Worm (Caenorhabditis elegans) whole organism, L3 larva: ENCODE data around the gene R160.14.

ENCODE experiments used
- R02D3.7 ChIP-seq: fragments of 150-350 bp; optimal IDR thresholded peaks from 2 replicates; lab custom pipeline; 2014; ENCODE audit warnings: missing biosample characterization, missing genetic modification characterization
- ZK546.5 ChIP-seq: sonication (generic microtip); optimal IDR thresholded peaks from 2 replicates; lab custom pipeline; 2017; ENCODE audit warnings: missing biosample characterization, missing genetic modification characterization
- aly-2 ChIP-seq: fragments of 150-350 bp; optimal IDR thresholded peaks from 2 replicates; lab custom pipeline; 2014; ENCODE audit warnings: missing biosample characterization, missing genetic modification characterization
- ama-1 ChIP-seq: fragments of 150-350 bp; optimal IDR thresholded peaks from 2 replicates; lab custom pipeline; 2018
- ceh-16 ChIP-seq: sonication (generic microtip); optimal IDR thresholded peaks from 2 replicates; lab custom pipeline; 2017; ENCODE audit warnings: missing biosample characterization, missing genetic modification characterization
- ceh-82 ChIP-seq: fragments of 150-350 bp; optimal IDR thresholded peaks from 2 replicates; lab custom pipeline; 2014; ENCODE audit warnings: missing biosample characterization, missing genetic modification characterization
- ceh-9 ChIP-seq: sonication (generic microtip); optimal IDR thresholded peaks from 2 replicates; lab custom pipeline; 2018; ENCODE audit warnings: missing biosample characterization, missing genetic modification characterization
- daf-12 ChIP-seq: fragments of 150-350 bp; optimal IDR thresholded peaks from 2 replicates; lab custom pipeline; 2014; ENCODE audit warnings: missing biosample characterization, missing genetic modification reagents, missing genetic modification characterization
- egl-27 ChIP-seq: sonication (generic microtip); optimal IDR thresholded peaks from 4 replicates; lab custom pipeline; 2017; ENCODE audit warnings: missing biosample characterization, missing genetic modification reagents, missing genetic modification characterization
- egl-5 ChIP-seq: fragments of 150-350 bp; optimal IDR thresholded peaks from 2 replicates; lab custom pipeline; 2017; ENCODE audit warnings: missing biosample characterization, missing genetic modification reagents, missing genetic modification characterization, inconsistent platforms
- elt-1 ChIP-seq: fragments of 150-350 bp; optimal IDR thresholded peaks from 2 replicates; lab custom pipeline; 2014; ENCODE audit warnings: missing biosample characterization, missing genetic modification characterization
- elt-2 ChIP-seq: sonication (generic microtip); optimal IDR thresholded peaks from 2 replicates; lab custom pipeline; 2016; ENCODE audit warnings: missing genetic modification reagents, mild to moderate bottlenecking, missing genetic modification characterization, missing compliant biosample characterization
- elt-3 ChIP-seq, 3 experiments: fragments of 150-350 bp in 1 of 3; sonication (generic microtip) in 2 of 3; optimal IDR thresholded peaks; 2 replicates in 2 of 3; 4 replicates in 1 of 3; lab custom pipeline; 2014 to 2017; ENCODE audit warnings: missing biosample characterization in 3 of 3, missing genetic modification characterization in 3 of 3
- eor-1 ChIP-seq, 2 experiments: fragments of 150-350 bp; optimal IDR thresholded peaks; 2 replicates each; lab custom pipeline; 2014 to 2018; ENCODE audit warnings: missing biosample characterization in 2 of 2, missing genetic modification characterization in 2 of 2
- fkh-10 ChIP-seq: sonication (generic microtip); optimal IDR thresholded peaks from 2 replicates; lab custom pipeline; 2017; ENCODE audit warnings: missing biosample characterization, missing genetic modification reagents, missing genetic modification characterization
- fkh-2 ChIP-seq: fragments of 150-350 bp; optimal IDR thresholded peaks from 2 replicates; lab custom pipeline; 2014; ENCODE audit warnings: missing biosample characterization, missing genetic modification reagents, missing genetic modification characterization
- fos-1 ChIP-seq: fragments of 150-350 bp; optimal IDR thresholded peaks from 2 replicates; lab custom pipeline; 2014; ENCODE audit warnings: missing biosample characterization, missing genetic modification characterization
- hmg-11 ChIP-seq: sonication (generic microtip); optimal IDR thresholded peaks from 2 replicates; lab custom pipeline; 2016; ENCODE audit warnings: missing genetic modification characterization, missing compliant biosample characterization
- jun-1 ChIP-seq: fragments of 150-350 bp; optimal IDR thresholded peaks from 2 replicates; lab custom pipeline; 2014; ENCODE audit warnings: missing biosample characterization, missing genetic modification reagents, missing genetic modification characterization
- lin-15B ChIP-seq: fragments of 150-350 bp; optimal IDR thresholded peaks from 2 replicates; lab custom pipeline; 2014; ENCODE audit warnings: missing biosample characterization, missing genetic modification characterization
- lin-39 ChIP-seq: fragments of 150-350 bp; optimal IDR thresholded peaks from 2 replicates; lab custom pipeline; 2018; ENCODE audit warnings: missing biosample characterization, missing genetic modification reagents, missing genetic modification characterization
- lsy-12 ChIP-seq: sonication (generic microtip); optimal IDR thresholded peaks from 2 replicates; lab custom pipeline; 2016; ENCODE audit warnings: mild to moderate bottlenecking, missing genetic modification characterization, missing compliant biosample characterization
- mdl-1 ChIP-seq: fragments of 150-350 bp; optimal IDR thresholded peaks from 2 replicates; lab custom pipeline; 2014; ENCODE audit warnings: missing biosample characterization, missing genetic modification characterization
- nfya-1 ChIP-seq: sonication (generic microtip); optimal IDR thresholded peaks from 2 replicates; lab custom pipeline; 2017; ENCODE audit warnings: missing genetic modification characterization, mild to moderate bottlenecking, missing compliant biosample characterization, antibody characterized with exemption, moderate library complexity; ENCODE audit not compliant: insufficient read depth
- nhr-11 ChIP-seq: fragments of 150-350 bp; optimal IDR thresholded peaks from 2 replicates; lab custom pipeline; 2014; ENCODE audit warnings: missing biosample characterization, missing genetic modification characterization
- nhr-12 ChIP-seq: fragments of 150-350 bp; optimal IDR thresholded peaks from 2 replicates; lab custom pipeline; 2014; ENCODE audit warnings: missing biosample characterization, missing genetic modification characterization
- nhr-23 ChIP-seq: fragments of 150-350 bp; optimal IDR thresholded peaks from 2 replicates; lab custom pipeline; 2014; ENCODE audit warnings: missing biosample characterization, missing genetic modification reagents, missing genetic modification characterization
- nhr-237 ChIP-seq: fragments of 150-350 bp; optimal IDR thresholded peaks from 2 replicates; lab custom pipeline; 2014; ENCODE audit warnings: missing biosample characterization, missing genetic modification characterization
- nhr-25 ChIP-seq: sonication (generic microtip); optimal IDR thresholded peaks from 2 replicates; lab custom pipeline; 2017; ENCODE audit warnings: missing biosample characterization, missing genetic modification characterization
- nhr-28 ChIP-seq: fragments of 150-350 bp; optimal IDR thresholded peaks from 2 replicates; lab custom pipeline; 2014; ENCODE audit warnings: missing biosample characterization, missing genetic modification characterization
- nhr-43 ChIP-seq: sonication (generic microtip); optimal IDR thresholded peaks from 2 replicates; lab custom pipeline; 2016; ENCODE audit warnings: mild to moderate bottlenecking, missing genetic modification characterization, missing compliant biosample characterization; ENCODE audit not compliant: poor library complexity, severe bottlenecking
- nhr-76 ChIP-seq: fragments of 150-350 bp; sonication (generic microtip); optimal IDR thresholded peaks from 5 replicates; lab custom pipeline; 2014; ENCODE audit warnings: missing biosample characterization, missing genetic modification characterization
- nhr-77 ChIP-seq: fragments of 150-350 bp; optimal IDR thresholded peaks from 2 replicates; lab custom pipeline; 2014; ENCODE audit warnings: missing biosample characterization, missing genetic modification characterization
- pha-4 ChIP-seq: fragments of 150-350 bp; optimal IDR thresholded peaks from 2 replicates; lab custom pipeline; 2014; ENCODE audit warnings: missing biosample characterization, missing genetic modification reagents, missing genetic modification characterization
- pqm-1 ChIP-seq: fragments of 150-350 bp; optimal IDR thresholded peaks from 2 replicates; lab custom pipeline; 2017; ENCODE audit warnings: missing biosample characterization, missing genetic modification characterization, inconsistent platforms
- sea-2 ChIP-seq: fragments of 150-350 bp; sonication (generic microtip); optimal IDR thresholded peaks from 4 replicates; lab custom pipeline; 2014; ENCODE audit warnings: missing biosample characterization, missing genetic modification reagents, missing genetic modification characterization
- skn-1 ChIP-seq: fragments of 150-350 bp; optimal IDR thresholded peaks from 2 replicates; lab custom pipeline; 2014; ENCODE audit warnings: missing biosample characterization, missing genetic modification characterization
- snpc-4 ChIP-seq: fragments of 150-350 bp; optimal IDR thresholded peaks from 2 replicates; lab custom pipeline; 2014; ENCODE audit warnings: missing biosample characterization, missing genetic modification characterization
- tbx-2 ChIP-seq: sonication (generic microtip); optimal IDR thresholded peaks from 2 replicates; lab custom pipeline; 2016; ENCODE audit warnings: mild to moderate bottlenecking, missing genetic modification characterization, missing compliant biosample characterization
- unc-39 ChIP-seq: sonication (generic microtip); optimal IDR thresholded peaks from 4 replicates; lab custom pipeline; 2017; ENCODE audit warnings: missing biosample characterization, missing genetic modification characterization
- unc-62 ChIP-seq: fragments of 150-350 bp; sonication (generic microtip); optimal IDR thresholded peaks from 4 replicates; lab custom pipeline; 2014; ENCODE audit warnings: missing biosample characterization, missing genetic modification reagents, missing genetic modification characterization
- zag-1 ChIP-seq: fragments of 150-350 bp; optimal IDR thresholded peaks from 2 replicates; lab custom pipeline; 2014; ENCODE audit warnings: missing biosample characterization, missing genetic modification characterization
- ztf-11 ChIP-seq: fragments of 150-350 bp; optimal IDR thresholded peaks from 2 replicates; lab custom pipeline; 2014; ENCODE audit warnings: missing biosample characterization, missing genetic modification characterization
- ztf-4 ChIP-seq: fragments of 150-350 bp; optimal IDR thresholded peaks from 2 replicates; lab custom pipeline; 2014; ENCODE audit warnings: missing biosample characterization, missing genetic modification characterization

R160.14 gene

ce11 chrX:4395073-4395850, 23.4 kb upstream of the R160.14 start (continued):
- TF ChIP-seq mdl-1 (tag; lab: Kevin White, UChicago): no peak
- peak; percentile 66 for TF ChIP-seq tbx-2 (tag; lab: Kevin White, UChicago)
- no peak for TF ChIP-seq aly-2 (tag; lab: Kevin White, UChicago)
- no peak for TF ChIP-seq elt-1 (tag; lab: Kevin White, UChicago)
- TF ChIP-seq fos-1 (tag; lab: Kevin White, UChicago): no peak
- peak; percentile 9 for TF ChIP-seq nhr-11 (tag; lab: Kevin White, UChicago)
- TF ChIP-seq daf-12 (tag; lab: Kevin White, UChicago): no peak
- no peak for TF ChIP-seq egl-27 (tag; lab: Kevin White, UChicago)
- TF ChIP-seq eor-1 (tag; optimal IDR thresholded peaks at IDR 0.05; lab: Kevin White, UChicago): no peak
- TF ChIP-seq lsy-12 (tag; lab: Kevin White, UChicago): no peak
- TF ChIP-seq unc-39 (tag; lab: Kevin White, UChicago): no peak
- no peak for TF ChIP-seq fkh-2 (tag; lab: Kevin White, UChicago)
- TF ChIP-seq jun-1: peak; percentile 81
- TF ChIP-seq nhr-77 (tag; lab: Kevin White, UChicago): peak; percentile 71
- peak; percentile 88 for TF ChIP-seq pha-4
- no peak for TF ChIP-seq fkh-10
- TF ChIP-seq lin-39: peak; percentile 83
- TF ChIP-seq nhr-237 (tag; lab: Kevin White, UChicago): no peak
- peak; percentile 62 for TF ChIP-seq elt-2
- no peak for TF ChIP-seq ztf-11 (tag; lab: Kevin White, UChicago)

ce11 chrX:4391680-4392079, 19.8 kb upstream of the R160.14 start:
- TF ChIP-seq ceh-9 (tag; lab: Kevin White, UChicago) (no peak), nfya-1 (tag; lab: Kevin White, UChicago) (peak; percentile 27)

ce11 chrX:4388834-4389409, 17.0 kb upstream of the R160.14 start, which contains the start of gene dpy-23:
dpy-23 (plus strand) TSS chrX:4389359.
- peak; percentile 50 for TF ChIP-seq pqm-1 (tag; lab: Kevin White, UChicago)
- peak; percentile 97 for TF ChIP-seq pha-4
- peak; percentile 66 for TF ChIP-seq snpc-4 (tag; lab: Kevin White, UChicago)
- no peak for TF ChIP-seq ceh-16
- TF ChIP-seq ztf-11 (tag; lab: Kevin White, UChicago): no peak
- no peak for TF ChIP-seq fkh-2 (tag; lab: Kevin White, UChicago)
- TF ChIP-seq sea-2: no peak
- TF ChIP-seq skn-1: peak; percentile 92
- TF ChIP-seq nhr-43 (tag; lab: Kevin White, UChicago): peak; percentile 93
- peak; percentile 59 for TF ChIP-seq egl-27 (tag; lab: Kevin White, UChicago)
- peak; percentile 61 for TF ChIP-seq ztf-4 (tag; lab: Kevin White, UChicago)
- TF ChIP-seq mdl-1 (tag; lab: Kevin White, UChicago): peak; percentile 79
- TF ChIP-seq nhr-23: peak; percentile 90
- no peak for TF ChIP-seq aly-2 (tag; lab: Kevin White, UChicago)
- peak; percentile 73 for TF ChIP-seq fos-1 (tag; lab: Kevin White, UChicago)
- peak; percentile 76 for TF ChIP-seq elt-1 (tag; lab: Kevin White, UChicago)
- TF ChIP-seq lsy-12 (tag; lab: Kevin White, UChicago): peak; percentile 75
- peak in 1 of 3 experiments; percentile 71 for TF ChIP-seq elt-3 (tag; optimal IDR thresholded peaks at IDR 0.05; lab: Kevin White, UChicago)
- TF ChIP-seq tbx-2 (tag; lab: Kevin White, UChicago): peak; percentile 85
- TF ChIP-seq nhr-28 (tag; lab: Kevin White, UChicago): no peak
- TF ChIP-seq hmg-11 (tag; lab: Kevin White, UChicago): peak; percentile 98
- TF ChIP-seq ama-1 (lab: Kevin White, UChicago): peak; percentile 22
- no peak for TF ChIP-seq ceh-9 (tag; lab: Kevin White, UChicago)
- no peak for TF ChIP-seq ZK546.5 (tag; lab: Kevin White, UChicago)
- peak; percentile 96 for TF ChIP-seq jun-1
- TF ChIP-seq lin-39: peak; percentile 98
- TF ChIP-seq nhr-12 (tag; lab: Kevin White, UChicago): no peak
- no peak for TF ChIP-seq nhr-237 (tag; lab: Kevin White, UChicago)
- peak; percentile 77 for TF ChIP-seq lin-15B (tag; lab: Kevin White, UChicago)
- TF ChIP-seq R02D3.7 (tag; lab: Kevin White, UChicago): peak; percentile 72
- no peak for TF ChIP-seq daf-12 (tag; lab: Kevin White, UChicago)
- TF ChIP-seq nhr-76 (tag; lab: Kevin White, UChicago): peak; percentile 61
- peak; percentile 98 for TF ChIP-seq nhr-25 (tag; lab: Kevin White, UChicago)
- TF ChIP-seq ceh-82 (tag; lab: Kevin White, UChicago): peak; percentile 69
- TF ChIP-seq egl-5: no peak
- TF ChIP-seq zag-1 (tag; lab: Kevin White, UChicago): peak; percentile 72
- TF ChIP-seq nfya-1 (tag; lab: Kevin White, UChicago): peak; percentile 98
- TF ChIP-seq nhr-77 (tag; lab: Kevin White, UChicago): peak; percentile 55
- TF ChIP-seq fkh-10: peak; percentile 89
- TF ChIP-seq unc-39 (tag; lab: Kevin White, UChicago): no peak
- peak; percentile 81 for TF ChIP-seq elt-2
- TF ChIP-seq unc-62: peak; percentile 85
- peak; percentile 89 for TF ChIP-seq nhr-11 (tag; lab: Kevin White, UChicago)
